Fruit fly (Drosophila melanogaster): ENCODE data around the gene CG13403.

The CG13403 gene

dm6 chrX:14201178-14201577, 9.4 kb upstream of the CG13403 start, which contains the start of gene Prp16:
Gene Prp16, plus strand, starts transcription at chrX:14201362.
- TF ChIP-seq CG1620 (GFP tag; optimal IDR thresholded peaks at IDR 0.05) (no peak), CG12768 (GFP tag; optimal IDR thresholded peaks at IDR 0.05) (no peak), bab1 (GFP tag; optimal IDR thresholded peaks at IDR 0.05) (no peak), pad (GFP tag; optimal IDR thresholded peaks at IDR 0.05) (no peak), CG5204 (GFP tag; optimal IDR thresholded peaks at IDR 0.05) (no peak), CG7101 (tag; optimal IDR thresholded peaks at IDR 0.05) (no peak), CG14711 (tag; optimal IDR thresholded peaks at IDR 0.05) (no peak), ovo (GFP tag; optimal IDR thresholded peaks at IDR 0.05) (no peak), cic (GFP tag; optimal IDR thresholded peaks at IDR 0.05) (no peak), Hr96 (GFP tag; optimal IDR thresholded peaks at IDR 0.05) (no peak), Crg-1 (GFP tag; optimal IDR thresholded peaks at IDR 0.05) (no peak), Clk (GFP tag; optimal IDR thresholded peaks at IDR 0.05) (no peak), kay (GFP tag; ENCODE audit: borderline replicate concordance) (no peak), cnc (optimal IDR thresholded peaks at IDR 0.05) (no peak)

dm6 chrX:14199967-14200531, 8.2 kb upstream of the CG13403 start, which contains the start of gene CG11590:
Gene CG11590, plus strand, starts transcription at chrX:14200178.
- TF ChIP-seq Hr96 (GFP tag; optimal IDR thresholded peaks at IDR 0.05): no peak
- TF ChIP-seq bab1 (GFP tag; optimal IDR thresholded peaks at IDR 0.05): peak; percentile 38

- TF ChIP-seq ovo (GFP tag; optimal IDR thresholded peaks at IDR 0.05) (peak; percentile 93), Clk (GFP tag; optimal IDR thresholded peaks at IDR 0.05) (no peak)
Observed at dm6 chrX:14193013-14193412, 1.2 kb upstream of the CG13403 start, which contains the start of gene yl. Gene yl, plus strand, starts transcription at chrX:14193214.

- TF ChIP-seq cic (GFP tag; optimal IDR thresholded peaks at IDR 0.05) (no peak), ovo (GFP tag; optimal IDR thresholded peaks at IDR 0.05) (no peak)
Observed at dm6 chrX:14189216-14189615, 2.6 kb downstream of the CG13403 start, which contains the start of gene CG11585. Gene CG11585, plus strand, starts transcription at chrX:14189516.

- TF ChIP-seq Clk (GFP tag; optimal IDR thresholded peaks at IDR 0.05) (no peak), pad (GFP tag; optimal IDR thresholded peaks at IDR 0.05) (no peak), kay (GFP tag; ENCODE audit: borderline replicate concordance) (no peak), cnc (optimal IDR thresholded peaks at IDR 0.05) (no peak), CG7045 (GFP tag; optimal IDR thresholded peaks at IDR 0.05) (no peak), CG7101 (tag; optimal IDR thresholded peaks at IDR 0.05) (no peak), CG5204 (GFP tag; optimal IDR thresholded peaks at IDR 0.05) (no peak), bab1 (GFP tag; optimal IDR thresholded peaks at IDR 0.05) (no peak), CG33017 (tag; optimal IDR thresholded peaks at IDR 0.05) (no peak), toe (GFP tag; optimal IDR thresholded peaks at IDR 0.05) (no peak), ovo (GFP tag; optimal IDR thresholded peaks at IDR 0.05) (no peak), cic (GFP tag; optimal IDR thresholded peaks at IDR 0.05) (no peak), Crg-1 (GFP tag; optimal IDR thresholded peaks at IDR 0.05) (no peak), CG14711 (tag; optimal IDR thresholded peaks at IDR 0.05) (no peak), Mnt (GFP tag; optimal IDR thresholded peaks at IDR 0.05) (no peak), tj (GFP tag; optimal IDR thresholded peaks at IDR 0.05) (no peak), CG11617 (GFP tag; optimal IDR thresholded peaks at IDR 0.05) (no peak)
Observed at dm6 chrX:14186953-14187352, 4.9 kb downstream of the CG13403 start, which contains the start of gene CG12481. Gene CG12481, plus strand, starts transcription at chrX:14187253.

dm6 chrX:14184062-14184611, 7.7 kb downstream of the CG13403 start, which contains the start of gene CG32603:
Gene CG32603, plus strand, starts transcription at chrX:14184561.
- TF ChIP-seq Clk (GFP tag; optimal IDR thresholded peaks at IDR 0.05) (no peak), Crg-1 (GFP tag; optimal IDR thresholded peaks at IDR 0.05) (no peak), toe (GFP tag; optimal IDR thresholded peaks at IDR 0.05) (no peak), CG7045 (GFP tag; optimal IDR thresholded peaks at IDR 0.05) (no peak), CG14711 (tag; optimal IDR thresholded peaks at IDR 0.05) (no peak), CG5204 (GFP tag; optimal IDR thresholded peaks at IDR 0.05) (no peak), cic (GFP tag; optimal IDR thresholded peaks at IDR 0.05) (no peak), CG7101 (tag; optimal IDR thresholded peaks at IDR 0.05) (no peak), CG12768 (GFP tag; optimal IDR thresholded peaks at IDR 0.05) (no peak), bab1 (GFP tag; optimal IDR thresholded peaks at IDR 0.05) (no peak), CG1620 (GFP tag; optimal IDR thresholded peaks at IDR 0.05) (no peak), CG33017 (tag; optimal IDR thresholded peaks at IDR 0.05) (no peak), pad (GFP tag; optimal IDR thresholded peaks at IDR 0.05) (no peak), Mnt (GFP tag; optimal IDR thresholded peaks at IDR 0.05) (no peak), tj (GFP tag; optimal IDR thresholded peaks at IDR 0.05) (no peak), kay (GFP tag; ENCODE audit: borderline replicate concordance) (no peak), CG11617 (GFP tag; optimal IDR thresholded peaks at IDR 0.05) (no peak)

dm6 chrX:14180728-14181127, 11.1 kb downstream of the CG13403 start, which contains the start of gene CG11584:
Gene CG11584, plus strand, starts transcription at chrX:14181028.
- TF ChIP-seq Clk (GFP tag; optimal IDR thresholded peaks at IDR 0.05) (no peak), ovo (GFP tag; optimal IDR thresholded peaks at IDR 0.05) (no peak), CG1620 (GFP tag; optimal IDR thresholded peaks at IDR 0.05) (no peak), CG12768 (GFP tag; optimal IDR thresholded peaks at IDR 0.05) (no peak), CG7101 (tag; optimal IDR thresholded peaks at IDR 0.05) (no peak), cic (GFP tag; optimal IDR thresholded peaks at IDR 0.05) (no peak), toe (GFP tag; optimal IDR thresholded peaks at IDR 0.05) (no peak), CG11617 (GFP tag; optimal IDR thresholded peaks at IDR 0.05) (no peak), bab1 (GFP tag; optimal IDR thresholded peaks at IDR 0.05) (no peak), Crg-1 (GFP tag; optimal IDR thresholded peaks at IDR 0.05) (no peak), CG14711 (tag; optimal IDR thresholded peaks at IDR 0.05) (no peak), tj (GFP tag; optimal IDR thresholded peaks at IDR 0.05) (no peak), CG5204 (GFP tag; optimal IDR thresholded peaks at IDR 0.05) (no peak), CG7045 (GFP tag; optimal IDR thresholded peaks at IDR 0.05) (no peak), cnc (optimal IDR thresholded peaks at IDR 0.05) (no peak), pad (GFP tag; optimal IDR thresholded peaks at IDR 0.05) (no peak), CG33017 (tag; optimal IDR thresholded peaks at IDR 0.05) (no peak), Hr96 (GFP tag; optimal IDR thresholded peaks at IDR 0.05) (no peak), kay (GFP tag; ENCODE audit: borderline replicate concordance) (no peak), Mnt (GFP tag; optimal IDR thresholded peaks at IDR 0.05) (no peak)

Data from whole organism, adult.